Fruit fly (Drosophila melanogaster) whole organism, prepupa: ENCODE results near the gene rho-4.
A peak's percentile ranks its signal among the peaks of the same experiment; 100 is the strongest.

ENCODE experiments used
- Blimp-1 ChIP-seq: fragments of 200-800 bp; sonication (Bioruptor generic); optimal IDR thresholded peaks from 3 replicates; lab custom pipeline; 2017; ENCODE audit warnings: missing biosample characterization, missing genetic modification characterization, mild to moderate bottlenecking, moderate library complexity, missing genetic modification reagents
- CG10669 ChIP-seq: fragments of 200-800 bp; sonication (Bioruptor generic); optimal IDR thresholded peaks from 3 replicates; lab custom pipeline; 2018; ENCODE audit warnings: missing biosample characterization, mild to moderate bottlenecking, missing genetic modification characterization, moderate library complexity
- CG11762 ChIP-seq: fragments of 200-800 bp; sonication (Bioruptor generic); optimal IDR thresholded peaks from 3 replicates; lab custom pipeline; 2016; ENCODE audit warnings: missing biosample characterization, missing genetic modification characterization; ENCODE audit not compliant: insufficient read depth
- CG11902 ChIP-seq: fragments of 200-800 bp; sonication (Bioruptor generic); optimal IDR thresholded peaks from 3 replicates; lab custom pipeline; 2016; ENCODE audit warnings: missing biosample characterization, missing genetic modification characterization
- CG15336 ChIP-seq: fragments of 200-800 bp; sonication (Bioruptor generic); IDR thresholded peaks from 2 replicates; pipeline ENCODE4 v1.3.6; 2022; ENCODE audit warnings: missing biosample characterization, missing genetic modification characterization
- CG1621 ChIP-seq: fragments of 200-800 bp; sonication (Bioruptor generic); optimal IDR thresholded peaks from 3 replicates; lab custom pipeline; 2018; ENCODE audit warnings: missing biosample characterization, mild to moderate bottlenecking, missing genetic modification characterization
- CG16779 ChIP-seq: fragments of 200-800 bp; sonication (Bioruptor generic); optimal IDR thresholded peaks from 3 replicates; lab custom pipeline; 2017; ENCODE audit warnings: missing biosample characterization, mild to moderate bottlenecking, missing genetic modification characterization
- CG3032 ChIP-seq: fragments of 200-800 bp; optimal IDR thresholded peaks from 2 replicates; lab custom pipeline; 2019; ENCODE audit warnings: missing biosample characterization, mild to moderate bottlenecking, missing genetic modification characterization, moderate library complexity
- CG31627 ChIP-seq: fragments of 200-800 bp; sonication (Bioruptor generic); optimal IDR thresholded peaks from 3 replicates; lab custom pipeline; 2016; ENCODE audit warnings: missing biosample characterization, missing genetic modification characterization
- CG34406 ChIP-seq: fragments of 200-800 bp; sonication (Bioruptor generic); optimal IDR thresholded peaks from 3 replicates; lab custom pipeline; 2016; ENCODE audit warnings: missing biosample characterization, missing genetic modification characterization
- CG6163 ChIP-seq: fragments of 200-800 bp; sonication (Bioruptor generic); IDR thresholded peaks from 3 replicates; pipeline ENCODE4 v1.3.6; 2022; ENCODE audit warnings: missing biosample characterization, missing genetic modification characterization
- CG6276 ChIP-seq: fragments of 200-800 bp; sonication (Bioruptor generic); optimal IDR thresholded peaks from 2 replicates; lab custom pipeline; 2017; ENCODE audit warnings: missing biosample characterization, mild to moderate bottlenecking, missing genetic modification characterization
- CG6792 ChIP-seq: fragments of 200-800 bp; sonication (Bioruptor generic); optimal IDR thresholded peaks from 3 replicates; lab custom pipeline; 2016; ENCODE audit warnings: missing biosample characterization, missing genetic modification characterization
- CG6854 ChIP-seq: fragments of 200-800 bp; sonication (Bioruptor generic); optimal IDR thresholded peaks from 2 replicates; lab custom pipeline; 2017; ENCODE audit warnings: missing biosample characterization, mild to moderate bottlenecking, missing genetic modification characterization
- CG8119 ChIP-seq: fragments of 200-800 bp; sonication (Bioruptor generic); IDR thresholded peaks from 3 replicates; pipeline ENCODE4 v1.3.6; 2022; ENCODE audit warnings: missing biosample characterization, missing genetic modification characterization
- CG8319 ChIP-seq: fragments of 200-800 bp; sonication (Bioruptor generic); optimal IDR thresholded peaks from 3 replicates; lab custom pipeline; 2016; ENCODE audit warnings: missing biosample characterization, missing genetic modification characterization
- CG8632 ChIP-seq: fragments of 200-800 bp; sonication (Bioruptor generic); optimal IDR thresholded peaks from 3 replicates; lab custom pipeline; 2016; ENCODE audit warnings: missing biosample characterization, missing genetic modification characterization
- CG9139 ChIP-seq: fragments of 200-800 bp; sonication (Bioruptor generic); optimal IDR thresholded peaks from 3 replicates; lab custom pipeline; 2017; ENCODE audit warnings: missing biosample characterization, mild to moderate bottlenecking, missing genetic modification characterization
- Eip78C ChIP-seq: fragments of 200-800 bp; sonication (Bioruptor generic); peaks from one replicate; lab custom pipeline; 2016; ENCODE audit warnings: missing biosample characterization, missing genetic modification characterization
- Eip93F ChIP-seq: fragments of 200-800 bp; sonication (Bioruptor generic); optimal IDR thresholded peaks from 2 replicates; lab custom pipeline; 2016; ENCODE audit warnings: missing biosample characterization, mild to moderate bottlenecking, missing genetic modification characterization
- Ets21C ChIP-seq: fragments of 200-800 bp; sonication (Bioruptor generic); optimal IDR thresholded peaks from 3 replicates; lab custom pipeline; 2016; ENCODE audit warnings: missing biosample characterization, missing genetic modification characterization
- Hr38 ChIP-seq: sonication (Bioruptor generic); optimal IDR thresholded peaks from 2 replicates; lab custom pipeline; 2016; ENCODE audit warnings: missing biosample characterization, missing genetic modification characterization
- Hr39 ChIP-seq: fragments of 200-800 bp; sonication (Bioruptor generic); optimal IDR thresholded peaks from 2 replicates; lab custom pipeline; 2016; ENCODE audit warnings: missing biosample characterization, missing genetic modification characterization
- Lpt ChIP-seq: fragments of 200-800 bp; sonication (Bioruptor generic); optimal IDR thresholded peaks from 3 replicates; lab custom pipeline; 2016; ENCODE audit warnings: missing biosample characterization, missing genetic modification characterization
- OdsH ChIP-seq: fragments of 200-800 bp; sonication (Bioruptor generic); optimal IDR thresholded peaks from 3 replicates; lab custom pipeline; 2016; ENCODE audit warnings: missing biosample characterization, missing genetic modification characterization
- Smox ChIP-seq: fragments of 200-800 bp; sonication (Bioruptor generic); optimal IDR thresholded peaks from 3 replicates; lab custom pipeline; 2016; ENCODE audit warnings: missing biosample characterization, missing genetic modification characterization
- Sox14 ChIP-seq: fragments of 200-800 bp; sonication (Bioruptor generic); optimal IDR thresholded peaks from 3 replicates; lab custom pipeline; 2016; ENCODE audit warnings: missing biosample characterization, missing genetic modification characterization
- Sox15 ChIP-seq: fragments of 200-800 bp; sonication (Bioruptor generic); optimal IDR thresholded peaks from 3 replicates; lab custom pipeline; 2016; ENCODE audit warnings: missing biosample characterization, missing genetic modification characterization
- achi ChIP-seq: fragments of 200-800 bp; sonication (Bioruptor generic); optimal IDR thresholded peaks from 3 replicates; lab custom pipeline; 2016; ENCODE audit warnings: missing biosample characterization, missing genetic modification characterization
- acj6 ChIP-seq: fragments of 200-800 bp; sonication (Bioruptor generic); optimal IDR thresholded peaks from 3 replicates; lab custom pipeline; 2016; ENCODE audit warnings: missing biosample characterization, missing genetic modification characterization
- cyc ChIP-seq: fragments of 200-800 bp; sonication (Bioruptor generic); optimal IDR thresholded peaks from 3 replicates; lab custom pipeline; 2016; ENCODE audit warnings: missing biosample characterization, missing genetic modification characterization
- dac ChIP-seq: fragments of 200-800 bp; sonication (Bioruptor generic); optimal IDR thresholded peaks from 2 replicates; lab custom pipeline; 2017; ENCODE audit warnings: missing biosample characterization, mild to moderate bottlenecking, missing genetic modification characterization
- dsx ChIP-seq: fragments of 200-800 bp; optimal IDR thresholded peaks from 3 replicates; lab custom pipeline; 2019; ENCODE audit warnings: missing biosample characterization, mild to moderate bottlenecking, missing genetic modification characterization, moderate library complexity; ENCODE audit not compliant: poor library complexity, severe bottlenecking
- esn ChIP-seq: fragments of 200-800 bp; sonication (Bioruptor generic); optimal IDR thresholded peaks from 2 replicates; lab custom pipeline; 2016; ENCODE audit warnings: missing biosample characterization, mild to moderate bottlenecking, missing genetic modification characterization, moderate library complexity
- fd59A ChIP-seq: fragments of 200-800 bp; sonication (Bioruptor generic); optimal IDR thresholded peaks from 2 replicates; lab custom pipeline; 2017; ENCODE audit warnings: missing biosample characterization, mild to moderate bottlenecking, missing genetic modification characterization, missing genetic modification reagents
- fd85E ChIP-seq: fragments of 200-800 bp; sonication (Bioruptor generic); optimal IDR thresholded peaks from 3 replicates; lab custom pipeline; 2016; ENCODE audit warnings: missing biosample characterization, missing genetic modification characterization
- fkh ChIP-seq: fragments of 200-800 bp; sonication (Bioruptor generic); optimal IDR thresholded peaks from 3 replicates; lab custom pipeline; 2017; ENCODE audit warnings: missing biosample characterization, mild to moderate bottlenecking, missing genetic modification characterization, moderate library complexity
- net ChIP-seq: fragments of 200-800 bp; sonication (Bioruptor generic); optimal IDR thresholded peaks from 3 replicates; lab custom pipeline; 2016; ENCODE audit warnings: missing biosample characterization, missing genetic modification characterization
- pdm3 ChIP-seq: fragments of 200-800 bp; sonication (Bioruptor generic); optimal IDR thresholded peaks from 3 replicates; lab custom pipeline; 2016; ENCODE audit warnings: missing biosample characterization, missing genetic modification characterization
- salr ChIP-seq, 2 experiments: fragments of 200-800 bp; sonication (Bioruptor generic); optimal IDR thresholded peaks; 3 replicates each; lab custom pipeline; 2016 to 2018; ENCODE audit warnings: missing biosample characterization in 2 of 2, missing genetic modification characterization in 2 of 2, mild to moderate bottlenecking in 1 of 2
- ss ChIP-seq, 2 experiments: fragments of 200-800 bp; sonication (Bioruptor generic); optimal IDR thresholded peaks; 2 replicates in 1 of 2; 3 replicates in 1 of 2; lab custom pipeline; 2017 to 2018; ENCODE audit warnings: mild to moderate bottlenecking in 2 of 2, missing biosample characterization in 2 of 2, missing genetic modification characterization in 2 of 2, moderate library complexity in 1 of 2
- svp ChIP-seq: fragments of 200-800 bp; sonication (Bioruptor generic); peaks from one replicate; lab custom pipeline; 2016; ENCODE audit warnings: missing biosample characterization, missing genetic modification characterization
- topi ChIP-seq: fragments of 200-800 bp; sonication (Bioruptor generic); optimal IDR thresholded peaks from 3 replicates; lab custom pipeline; 2016; ENCODE audit warnings: missing biosample characterization, missing genetic modification characterization
- vri ChIP-seq: fragments of 200-800 bp; sonication (Bioruptor generic); optimal IDR thresholded peaks from 3 replicates; lab custom pipeline; 2016; ENCODE audit warnings: missing biosample characterization, mild to moderate bottlenecking, missing genetic modification characterization

Gene rho-4

dm6 chrX:11621866-11622648, 22.4 kb downstream of the rho-4 start, which contains the start of gene Ptp10D (continued):
- TF ChIP-seq fd59A (GFP tag; lab: Kevin White, UChicago) (no peak), acj6 (GFP tag; lab: Kevin White, UChicago) (no peak), Sox14 (GFP tag; lab: Kevin White, UChicago) (no peak), pdm3 (no peak), CG1621 (tag; lab: Kevin White, UChicago) (peak; percentile 97), CG15336 (no peak), OdsH (GFP tag; lab: Kevin White, UChicago) (no peak), CG16779 (peak; percentile 6), CG6854 (GFP tag; lab: Kevin White, UChicago) (peak; percentile 27), CG8632 (GFP tag; lab: Kevin White, UChicago) (no peak), Ets21C (GFP tag; lab: Kevin White, UChicago) (no peak), Lpt (GFP tag; lab: Kevin White, UChicago) (peak; percentile 4), Hr39 (GFP tag; lab: Kevin White, UChicago) (no peak), CG11902 (no peak), topi (no peak), vri (GFP tag; lab: Kevin White, UChicago) (no peak), dac (GFP tag; lab: Kevin White, UChicago) (no peak), dsx (GFP tag; lab: Kevin White, UChicago) (peak; percentile 55), Blimp-1 (GFP tag; lab: Kevin White, UChicago) (peak; percentile 25), fkh (GFP tag; lab: Kevin White, UChicago) (peak; percentile 54), CG31627 (GFP tag; lab: Kevin White, UChicago) (no peak), salr (GFP tag; optimal IDR thresholded peaks at IDR 0.05; lab: Kevin White, UChicago) (no peak), CG6276 (GFP tag; lab: Kevin White, UChicago) (no peak), CG34406 (GFP tag; lab: Kevin White, UChicago) (no peak), cyc (GFP tag; lab: Kevin White, UChicago) (no peak), CG11762 (no peak), Smox (GFP tag; lab: Kevin White, UChicago) (no peak), CG10669 (GFP tag; lab: Kevin White, UChicago) (no peak), CG6163 (GFP tag; lab: Robert Waterston, UW) (peak; percentile 68)

dm6 chrX:11622649-11623425, 23.2 kb downstream of the rho-4 start:
- peak; percentile 96 for TF ChIP-seq net
- TF ChIP-seq Eip93F (GFP tag; lab: Kevin White, UChicago): peak; percentile 75
- TF ChIP-seq svp (GFP tag; lab: Kevin White, UChicago): peak; percentile 99
- TF ChIP-seq achi (GFP tag; lab: Kevin White, UChicago): peak; percentile 95
- TF ChIP-seq fd59A (GFP tag; lab: Kevin White, UChicago): peak; percentile 93
- peak; percentile 96 for TF ChIP-seq Sox14 (GFP tag; lab: Kevin White, UChicago)
- peak; percentile 96 for TF ChIP-seq CG11762
- TF ChIP-seq esn: peak; percentile 98
- peak; percentile 89 for TF ChIP-seq Sox15 (GFP tag; lab: Kevin White, UChicago)
- TF ChIP-seq CG3032 (tag; lab: Kevin White, UChicago): peak; percentile 97
- peak; percentile 95 for TF ChIP-seq CG8319 (GFP tag; lab: Kevin White, UChicago)
- peak; percentile 72 for TF ChIP-seq dac (GFP tag; lab: Kevin White, UChicago)
- peak; percentile 96 for TF ChIP-seq CG9139 (GFP tag; lab: Kevin White, UChicago)
- TF ChIP-seq Lpt (GFP tag; lab: Kevin White, UChicago): peak; percentile 93
- peak; percentile 96 for TF ChIP-seq CG6792 (GFP tag; lab: Kevin White, UChicago)
- TF ChIP-seq Ets21C (GFP tag; lab: Kevin White, UChicago): peak; percentile 96
- TF ChIP-seq CG6163 (GFP tag; lab: Robert Waterston, UW): peak; percentile 96
- TF ChIP-seq Hr38 (GFP tag; lab: Kevin White, UChicago): peak; percentile 34
- peak; percentile 97 for TF ChIP-seq vri (GFP tag; lab: Kevin White, UChicago)
- TF ChIP-seq CG16779: peak; percentile 80
- TF ChIP-seq OdsH (GFP tag; lab: Kevin White, UChicago): peak; percentile 96
- peak; percentile 99 for TF ChIP-seq topi
- peak; percentile 93 for TF ChIP-seq CG8119 (GFP tag; lab: Robert Waterston, UW)
- peak; percentile 97 for TF ChIP-seq CG10669 (GFP tag; lab: Kevin White, UChicago)
- TF ChIP-seq CG31627 (GFP tag; lab: Kevin White, UChicago): peak; percentile 98
- peak; percentile 94 for TF ChIP-seq CG34406 (GFP tag; lab: Kevin White, UChicago)
- TF ChIP-seq Eip78C (GFP tag; lab: Kevin White, UChicago): peak; percentile 99
- TF ChIP-seq fd85E (GFP tag; lab: Kevin White, UChicago): peak; percentile 90
- TF ChIP-seq ss (GFP tag; optimal IDR thresholded peaks at IDR 0.05; lab: Kevin White, UChicago): peak; percentile 97 to 98
- peak; percentile 93 for TF ChIP-seq CG6276 (GFP tag; lab: Kevin White, UChicago)
- peak; percentile 98 for TF ChIP-seq Smox (GFP tag; lab: Kevin White, UChicago)
